Fruit fly (Drosophila melanogaster) S2 (cell line): ENCODE data around the gene dop.

Experiments used
- CG8478 ChIP-seq: fragments of >200 bp; optimal IDR thresholded peaks from 2 replicates; lab custom pipeline; 2018
- CTCF ChIP-seq, 2 experiments: fragments of >200 bp; optimal IDR thresholded peaks; 2 replicates each; lab custom pipeline; 2018

DNA sequence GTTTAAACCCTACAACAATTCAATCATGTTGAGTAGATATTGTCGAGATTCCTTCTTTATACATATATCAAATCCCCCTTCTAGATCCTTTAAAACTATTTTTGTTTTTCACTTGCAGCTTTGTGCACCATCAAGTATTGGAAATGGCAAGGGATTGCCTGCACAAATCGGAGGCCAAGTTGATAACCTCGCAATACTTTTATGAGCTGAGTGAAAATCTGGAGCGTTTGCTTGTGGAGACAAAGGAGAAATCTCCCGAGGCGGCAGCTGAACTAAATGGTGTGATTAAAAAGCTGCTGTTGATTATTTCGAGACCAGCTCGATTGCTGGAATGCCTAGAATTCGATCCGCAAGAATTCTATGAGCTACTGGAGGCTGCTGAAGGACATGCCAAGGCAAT, 4.8 kb downstream of the dop start:
- TF ChIP-seq CTCF (optimal IDR thresholded peaks at IDR 0.05; lab: Kevin White, UChicago) (no peak), CG8478 (lab: Kevin White, UChicago) (no peak)
